Fruit fly (Drosophila melanogaster): ENCODE data around the gene ash2.

- peak; percentile 33 for TF ChIP-seq CG12768 (GFP tag; optimal IDR thresholded peaks at IDR 0.05)
- TF ChIP-seq CG33017 (tag; optimal IDR thresholded peaks at IDR 0.05) = no peak
- peak; percentile 77 for TF ChIP-seq cic (GFP tag; optimal IDR thresholded peaks at IDR 0.05)
- TF ChIP-seq Crg-1 (GFP tag; optimal IDR thresholded peaks at IDR 0.05) = no peak
- peak; percentile 89 for TF ChIP-seq tj (GFP tag; optimal IDR thresholded peaks at IDR 0.05)
- TF ChIP-seq CG7101 (tag; optimal IDR thresholded peaks at IDR 0.05) = peak; percentile 30
- TF ChIP-seq CG1620 (GFP tag; optimal IDR thresholded peaks at IDR 0.05) = no peak
- peak; percentile 19 for TF ChIP-seq CG14711 (tag; optimal IDR thresholded peaks at IDR 0.05)
Observed at dm6 chr3R:24629877-24630808, 19.8 kb upstream of the ash2 start, which contains the start of gene Wsck.
